Fruit fly (Drosophila melanogaster): Measurements from ENCODE around the gene CG2021.

CG2021 gene

dm6 chr3L:1745432-1745831, 31.8 kb downstream of the CG2021 start:
- TF ChIP-seq EcR (GFP tag; optimal IDR thresholded peaks at IDR 0.05) (no peak), usp (GFP tag; optimal IDR thresholded peaks at IDR 0.05) (no peak), psq (optimal IDR thresholded peaks at IDR 0.05) (no peak), Dll (optimal IDR thresholded peaks at IDR 0.05) (no peak), pan (optimal IDR thresholded peaks at IDR 0.05) (no peak), CG8478 (optimal IDR thresholded peaks at IDR 0.05) (no peak)

DNA sequence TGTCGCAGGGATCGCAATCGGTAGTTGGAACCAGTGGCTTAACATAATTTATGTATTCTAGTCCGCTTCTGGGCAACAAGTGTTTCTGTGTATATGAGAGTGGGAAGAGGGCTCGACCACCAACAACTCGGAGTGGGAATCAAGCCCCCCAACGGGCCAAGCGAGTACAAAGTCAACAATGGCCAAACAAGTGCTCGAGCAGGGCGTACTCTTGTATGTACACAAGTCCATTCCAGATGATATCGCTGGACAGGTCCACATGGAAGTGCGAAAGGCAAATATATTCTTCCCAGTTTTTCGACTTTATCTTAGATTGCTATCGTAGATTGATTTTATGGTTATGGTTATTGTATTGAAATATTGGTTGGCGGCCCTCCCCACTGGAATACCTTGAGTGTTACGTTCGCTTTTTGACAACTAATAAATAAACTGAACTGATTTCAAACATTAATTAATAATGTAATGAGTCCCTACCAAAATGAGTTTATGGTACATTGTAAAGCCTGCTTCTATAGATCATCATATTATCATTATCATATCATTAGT, 34.6 kb downstream of the CG2021 start:
- TF ChIP-seq psq (optimal IDR thresholded peaks at IDR 0.05), result no peak
- no peak for TF ChIP-seq EcR (GFP tag; optimal IDR thresholded peaks at IDR 0.05)
- TF ChIP-seq pan (optimal IDR thresholded peaks at IDR 0.05), result no peak
- no peak for TF ChIP-seq usp (GFP tag; optimal IDR thresholded peaks at IDR 0.05)
- TF ChIP-seq CG8478 (optimal IDR thresholded peaks at IDR 0.05), result no peak
- TF ChIP-seq Dll (optimal IDR thresholded peaks at IDR 0.05), result no peak

DNA sequence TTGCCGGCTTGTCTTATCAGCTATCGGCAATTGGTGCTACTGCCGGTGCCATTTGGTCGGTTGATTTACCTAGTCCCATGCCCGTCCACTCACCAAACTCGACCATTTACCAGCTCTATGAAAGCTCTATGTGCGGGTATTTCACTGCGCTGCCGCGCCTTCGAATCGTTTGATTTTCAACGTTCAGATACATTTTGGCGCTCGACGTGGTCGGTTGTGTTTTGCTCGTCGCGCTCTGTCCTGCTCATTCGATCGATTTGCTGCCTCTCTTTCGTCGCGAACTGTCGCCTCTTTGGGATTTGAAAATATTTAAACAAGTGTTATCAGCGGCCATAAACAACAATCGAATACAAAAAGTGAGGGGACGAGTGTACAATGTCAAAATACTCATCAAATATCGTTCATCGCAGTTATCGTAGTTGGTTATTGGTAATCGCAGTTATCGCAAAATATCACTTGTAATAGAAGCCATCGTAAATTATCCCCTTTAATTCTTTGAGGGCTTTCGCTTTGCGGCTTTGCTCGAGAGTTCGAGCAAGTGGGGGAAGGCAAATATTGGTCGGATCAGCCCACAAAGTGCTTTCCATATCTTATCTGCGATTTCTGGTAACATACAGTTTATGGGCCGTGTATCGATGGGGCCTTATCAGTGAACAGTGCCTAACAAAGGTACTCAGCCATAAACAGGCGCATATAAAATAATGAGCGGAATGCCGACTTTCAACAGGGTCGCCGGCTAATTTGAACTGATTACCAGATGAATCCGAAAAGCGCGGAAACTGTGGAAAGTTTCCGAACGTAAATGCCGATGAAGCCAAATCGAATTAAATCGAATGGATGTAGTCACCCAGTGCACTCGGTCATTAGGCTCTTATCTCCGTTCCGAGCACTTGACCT, 35.3 kb downstream of the CG2021 start:
- no peak for TF ChIP-seq Dll (optimal IDR thresholded peaks at IDR 0.05)
- no peak for TF ChIP-seq psq (optimal IDR thresholded peaks at IDR 0.05)
- no peak for TF ChIP-seq pan (optimal IDR thresholded peaks at IDR 0.05)
- no peak for TF ChIP-seq usp (GFP tag; optimal IDR thresholded peaks at IDR 0.05)
- no peak for TF ChIP-seq CG8478 (optimal IDR thresholded peaks at IDR 0.05)
- TF ChIP-seq EcR (GFP tag; optimal IDR thresholded peaks at IDR 0.05), result no peak

DNA sequence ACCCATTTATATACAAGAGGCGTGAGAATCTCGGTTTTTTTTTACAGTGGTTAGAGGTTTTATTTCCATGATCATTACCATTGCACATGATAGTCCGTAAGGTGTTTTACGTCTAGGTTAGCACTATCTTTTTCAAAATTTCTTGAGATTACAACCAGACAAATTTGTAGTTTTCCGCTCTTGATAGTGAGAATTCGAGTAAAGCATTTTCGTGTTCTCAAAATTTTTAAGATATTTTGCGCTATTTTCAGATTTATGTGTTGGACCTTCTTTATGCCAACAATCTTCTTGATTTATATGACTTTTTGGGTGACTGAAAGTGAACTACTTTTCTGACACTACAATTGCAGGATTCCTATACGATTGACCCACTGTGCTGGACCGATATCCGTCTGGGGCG, 36.1 kb downstream of the CG2021 start:
- TF ChIP-seq EcR (GFP tag; optimal IDR thresholded peaks at IDR 0.05), result no peak
- TF ChIP-seq psq (optimal IDR thresholded peaks at IDR 0.05), result no peak

- TF ChIP-seq Dll (optimal IDR thresholded peaks at IDR 0.05), result no peak
- no peak for TF ChIP-seq psq (optimal IDR thresholded peaks at IDR 0.05)
- no peak for TF ChIP-seq usp (GFP tag; optimal IDR thresholded peaks at IDR 0.05)
- no peak for TF ChIP-seq CG8478 (optimal IDR thresholded peaks at IDR 0.05)
- TF ChIP-seq EcR (GFP tag; optimal IDR thresholded peaks at IDR 0.05), result no peak
- TF ChIP-seq pan (optimal IDR thresholded peaks at IDR 0.05), result no peak
Measured at dm6 chr3L:1740129-1740975, 36.9 kb downstream of the CG2021 start.

dm6 chr3L:1739522-1740128, 37.6 kb downstream of the CG2021 start:
- TF ChIP-seq pan (optimal IDR thresholded peaks at IDR 0.05) (no peak), CG8478 (optimal IDR thresholded peaks at IDR 0.05) (no peak), psq (optimal IDR thresholded peaks at IDR 0.05) (no peak), usp (GFP tag; optimal IDR thresholded peaks at IDR 0.05) (no peak), EcR (GFP tag; optimal IDR thresholded peaks at IDR 0.05) (no peak), Dll (optimal IDR thresholded peaks at IDR 0.05) (no peak)

dm6 chr3L:1738375-1739328, 38.6 kb downstream of the CG2021 start, which contains the start of gene Gk2:
TSS of gene Gk2 (plus strand) at chr3L:1738407.
- no peak for TF ChIP-seq psq (optimal IDR thresholded peaks at IDR 0.05)
- no peak for TF ChIP-seq Dll (optimal IDR thresholded peaks at IDR 0.05)
- no peak for TF ChIP-seq CG8478 (optimal IDR thresholded peaks at IDR 0.05)
- no peak for TF ChIP-seq EcR (GFP tag; optimal IDR thresholded peaks at IDR 0.05)

dm6 chr3L:1737898-1738322, 39.3 kb downstream of the CG2021 start, which contains the start of gene PIG-Wb:
TSS of gene PIG-Wb (minus strand) at chr3L:1738106.
- no peak for TF ChIP-seq CG8478 (optimal IDR thresholded peaks at IDR 0.05)
- no peak for TF ChIP-seq usp (GFP tag; optimal IDR thresholded peaks at IDR 0.05)
- TF ChIP-seq pan (optimal IDR thresholded peaks at IDR 0.05), result no peak
- no peak for TF ChIP-seq EcR (GFP tag; optimal IDR thresholded peaks at IDR 0.05)
- TF ChIP-seq psq (optimal IDR thresholded peaks at IDR 0.05), result no peak

- no peak for TF ChIP-seq usp (GFP tag; optimal IDR thresholded peaks at IDR 0.05)
- TF ChIP-seq pan (optimal IDR thresholded peaks at IDR 0.05), result no peak
- no peak for TF ChIP-seq Dll (optimal IDR thresholded peaks at IDR 0.05)
- no peak for TF ChIP-seq EcR (GFP tag; optimal IDR thresholded peaks at IDR 0.05)
- no peak for TF ChIP-seq psq (optimal IDR thresholded peaks at IDR 0.05)
- TF ChIP-seq CG8478 (optimal IDR thresholded peaks at IDR 0.05), result no peak
Measured at dm6 chr3L:1735603-1736002, 41.6 kb downstream of the CG2021 start, which contains the start of gene Oseg4. TSS of gene Oseg4 (minus strand) at chr3L:1735767.

dm6 chr3L:1730873-1731272, 46.3 kb downstream of the CG2021 start, which contains the start of gene drpr:
TSS of gene drpr (minus strand) at chr3L:1731107.
- TF ChIP-seq pan (optimal IDR thresholded peaks at IDR 0.05) (no peak), psq (optimal IDR thresholded peaks at IDR 0.05) (no peak), CG8478 (optimal IDR thresholded peaks at IDR 0.05) (no peak), usp (GFP tag; optimal IDR thresholded peaks at IDR 0.05) (no peak), Dll (optimal IDR thresholded peaks at IDR 0.05) (no peak), EcR (GFP tag; optimal IDR thresholded peaks at IDR 0.05) (no peak)

Measured in whole organism.